Fruit fly (Drosophila melanogaster) whole organism, prepupa: Measurements from ENCODE around the gene CG14958.

Source experiments
- CG3919 ChIP-seq: fragments of 200-800 bp; sonication (Bioruptor generic); optimal IDR thresholded peaks from 3 replicates; lab custom pipeline; 2016; ENCODE audit warnings: missing biosample characterization, missing genetic modification characterization
- CG8632 ChIP-seq: fragments of 200-800 bp; sonication (Bioruptor generic); optimal IDR thresholded peaks from 3 replicates; lab custom pipeline; 2016; ENCODE audit warnings: missing biosample characterization, missing genetic modification characterization
- Eip75B ChIP-seq: fragments of 200-800 bp; sonication (Bioruptor generic); optimal IDR thresholded peaks from 3 replicates; lab custom pipeline; 2016; ENCODE audit warnings: missing biosample characterization, missing genetic modification characterization
- salr ChIP-seq, 2 experiments: fragments of 200-800 bp; sonication (Bioruptor generic); optimal IDR thresholded peaks; 3 replicates each; lab custom pipeline; 2016 to 2018; ENCODE audit warnings: missing biosample characterization in 2 of 2, missing genetic modification characterization in 2 of 2, mild to moderate bottlenecking in 1 of 2

- no peak for TF ChIP-seq CG8632 (GFP tag; lab: Kevin White, UChicago)
- no peak for TF ChIP-seq Eip75B (GFP tag; lab: Kevin White, UChicago)
- TF ChIP-seq salr (GFP tag; optimal IDR thresholded peaks at IDR 0.05; lab: Kevin White, UChicago), result no peak
- TF ChIP-seq CG3919, result no peak
Observed at dm6 chr3L:3239033-3239752, 49.4 kb downstream of the CG14958 start, which contains the start of gene CG17746.
